Fruit fly (Drosophila melanogaster) ovary, adult (tissue): ENCODE measurements around the gene SkpE.

ENCODE experiments used
- CG17801 ChIP-seq: fragments of 200-800 bp; optimal IDR thresholded peaks from 2 replicates; lab custom pipeline; 2019; ENCODE audit warnings: missing biosample characterization, mild to moderate bottlenecking, missing genetic modification characterization, moderate library complexity; ENCODE audit not compliant: partially characterized antibody

Gene SkpE

dm6 chrX:19840341-19840740, 16.5 kb upstream of the SkpE start:
- no peak for TF ChIP-seq CG17801

dm6 chrX:19839067-19839466, 15.2 kb upstream of the SkpE start:
- no peak for TF ChIP-seq CG17801

dm6 chrX:19827762-19828161, 3.9 kb upstream of the SkpE start:
- TF ChIP-seq CG17801: no peak

- TF ChIP-seq CG17801: no peak
These were observed 1.3 kb upstream of the SkpE start for dm6 chrX:19825191-19825590.

- no peak for TF ChIP-seq CG17801
These were observed 5.3 kb downstream of the SkpE start for dm6 chrX:19818617-19819016.

dm6 chrX:19815772-19816171, 8.1 kb downstream of the SkpE start, which contains the start of gene SkpC:
Gene SkpC, plus strand, starts transcription at chrX:19816072.
- no peak for TF ChIP-seq CG17801

dm6 chrX:19812429-19812828, 11.5 kb downstream of the SkpE start, which contains the start of gene SkpD:
Gene SkpD, plus strand, starts transcription at chrX:19812729.
- TF ChIP-seq CG17801: no peak

- no peak for TF ChIP-seq CG17801
These were observed 12.8 kb downstream of the SkpE start for dm6 chrX:19811057-19811456.

- TF ChIP-seq CG17801: no peak
These were observed 17.7 kb downstream of the SkpE start for dm6 chrX:19806137-19806536.

- TF ChIP-seq CG17801: no peak
These were observed 28.1 kb downstream of the SkpE start for dm6 chrX:19795808-19796207.

dm6 chrX:19792572-19792971, 31.3 kb downstream of the SkpE start:
- TF ChIP-seq CG17801: no peak

- no peak for TF ChIP-seq CG17801
These were observed 32.0 kb downstream of the SkpE start for dm6 chrX:19791832-19792231.

- no peak for TF ChIP-seq CG17801
These were observed 35.3 kb downstream of the SkpE start for dm6 chrX:19788621-19788944.

- TF ChIP-seq CG17801: no peak
These were observed 35.8 kb downstream of the SkpE start for dm6 chrX:19787921-19788620.

dm6 chrX:19786823-19787222, 37.1 kb downstream of the SkpE start:
- TF ChIP-seq CG17801: no peak

dm6 chrX:19785403-19785802, 38.5 kb downstream of the SkpE start:
- no peak for TF ChIP-seq CG17801

dm6 chrX:19784875-19785274, 39.0 kb downstream of the SkpE start:
- no peak for TF ChIP-seq CG17801

- TF ChIP-seq CG17801: no peak
These were observed 40.4 kb downstream of the SkpE start, which contains the start of gene zld for dm6 chrX:19783457-19783856. Gene zld, minus strand, starts transcription at chrX:19783548.

- no peak for TF ChIP-seq CG17801
These were observed 41.0 kb downstream of the SkpE start for dm6 chrX:19782736-19783325.
